Worm (Caenorhabditis elegans) whole organism, young adult: ENCODE measurements around the gene F16F9.1.
A peak's percentile ranks its signal among the peaks of the same experiment; 100 is the strongest.

Source experiments
- C06A6.2 ChIP-seq: fragments of 200-800 bp; sonication (Bioruptor generic); conservative IDR thresholded peaks from 2 replicates; pipeline ENCODE4 v1.3.6; 2022; ENCODE audit warnings: missing genetic modification characterization, missing compliant biosample characterization
- C17E4.6 ChIP-seq: fragments of 200-800 bp; sonication (Bioruptor generic); IDR thresholded peaks from 2 replicates; pipeline ENCODE4 v1.3.6; 2022; ENCODE audit warnings: missing genetic modification reagents, missing genetic modification characterization, missing compliant biosample characterization
- T07F8.4 ChIP-seq: sonication (generic microtip); optimal IDR thresholded peaks from 2 replicates; lab custom pipeline; 2016; ENCODE audit warnings: mild to moderate bottlenecking, missing genetic modification characterization, moderate library complexity, missing compliant biosample characterization
- T26A5.8 ChIP-seq: sonication (generic microtip); optimal IDR thresholded peaks from 2 replicates; lab custom pipeline; 2016; ENCODE audit warnings: missing genetic modification characterization, missing compliant biosample characterization
- Y53F4B.3 ChIP-seq: fragments of 200-800 bp; sonication (Bioruptor generic); IDR thresholded peaks from 2 replicates; pipeline ENCODE4 v1.3.6; 2022; ENCODE audit warnings: missing genetic modification reagents, missing genetic modification characterization, missing compliant biosample characterization
- aptf-3 ChIP-seq: fragments of 200-800 bp; sonication (Bioruptor generic); IDR thresholded peaks from 2 replicates; pipeline ENCODE4 v1.3.6; 2022; ENCODE audit warnings: missing genetic modification characterization, missing compliant biosample characterization
- atf-7 ChIP-seq: sonication (generic microtip); optimal IDR thresholded peaks from 2 replicates; lab custom pipeline; 2017; ENCODE audit warnings: mild to moderate bottlenecking, missing genetic modification characterization, missing compliant biosample characterization
- ceh-27 ChIP-seq: fragments of 200-800 bp; sonication (Bioruptor generic); optimal IDR thresholded peaks from 2 replicates; lab custom pipeline; 2018; ENCODE audit warnings: mild to moderate bottlenecking, missing genetic modification characterization, moderate library complexity, missing compliant biosample characterization
- egl-44 ChIP-seq: fragments of 200-800 bp; sonication (Bioruptor generic); IDR thresholded peaks from 2 replicates; pipeline ENCODE4 v1.3.6; 2022; ENCODE audit warnings: missing genetic modification reagents, missing genetic modification characterization, missing compliant biosample characterization
- him-1 ChIP-seq: sonication (generic microtip); optimal IDR thresholded peaks from 2 replicates; lab custom pipeline; 2016; ENCODE audit warnings: missing genotype, missing genetic modification reagents, missing genetic modification characterization, missing compliant biosample characterization
- lin-54 ChIP-seq: fragments of 200-800 bp; sonication (Bioruptor generic); optimal IDR thresholded peaks from 2 replicates; lab custom pipeline; 2018; ENCODE audit warnings: mild to moderate bottlenecking, missing genetic modification characterization, missing compliant biosample characterization
- unc-62 ChIP-seq: fragments of 150-350 bp; optimal IDR thresholded peaks from 2 replicates; lab custom pipeline; 2014; ENCODE audit warnings: missing biosample characterization, missing genetic modification reagents, missing genetic modification characterization
- ztf-28 ChIP-seq: fragments of 200-800 bp; sonication (Bioruptor generic); IDR thresholded peaks from 2 replicates; pipeline ENCODE4 v1.3.6; 2022; ENCODE audit warnings: missing genetic modification reagents, missing genetic modification characterization, missing compliant biosample characterization
- ztf-6 ChIP-seq: fragments of 200-800 bp; sonication (Bioruptor generic); IDR thresholded peaks from 2 replicates; pipeline ENCODE4 v1.3.6; 2022; ENCODE audit warnings: missing genetic modification reagents, missing genetic modification characterization, missing compliant biosample characterization

- TF ChIP-seq T26A5.8 (tag; lab: Kevin White, UChicago) (no peak), C06A6.2 (GFP tag; lab: Robert Waterston, UW) (peak; percentile 60; the same call in 1 of the 2 replicates), Y53F4B.3 (no peak), atf-7 (tag; lab: Kevin White, UChicago) (peak; percentile 44), egl-44 (GFP tag; lab: Robert Waterston, UW) (no peak), C17E4.6 (GFP tag; lab: Robert Waterston, UW) (no peak), him-1 (tag; lab: Kevin White, UChicago) (no peak), unc-62 (no peak), ztf-6 (GFP tag; lab: Robert Waterston, UW) (no peak), lin-54 (no peak), aptf-3 (no peak), ztf-28 (no peak), T07F8.4 (tag; lab: Kevin White, UChicago) (no peak), ceh-27 (no peak)
Measured at ce11 chrX:8475142-8475541, 28.9 kb downstream of the F16F9.1 start.
